Fruit fly (Drosophila melanogaster) whole organism, embryonic: Measurements from ENCODE around the gene tral.
A peak's percentile ranks its signal among the peaks of the same experiment; 100 is the strongest.

Source experiments
- ATbp ChIP-seq: fragments of 200-800 bp; sonication (Bioruptor generic); optimal IDR thresholded peaks from 2 replicates; lab custom pipeline; 2017; ENCODE audit warnings: missing biosample characterization, mild to moderate bottlenecking, missing genetic modification characterization, missing genetic modification reagents
- B-H2 ChIP-seq: fragments of 200-800 bp; sonication (Bioruptor generic); optimal IDR thresholded peaks from 2 replicates; lab custom pipeline; 2018; ENCODE audit warnings: missing biosample characterization, mild to moderate bottlenecking, missing genetic modification characterization
- CG10321 ChIP-seq: fragments of 200-800 bp; sonication (Bioruptor generic); IDR thresholded peaks from 2 replicates; pipeline ENCODE4 v1.3.6; 2022; ENCODE audit warnings: missing biosample characterization, missing genetic modification characterization
- CG11398 ChIP-seq: fragments of 200-800 bp; sonication (Bioruptor generic); optimal IDR thresholded peaks from 2 replicates; lab custom pipeline; 2016; ENCODE audit warnings: missing biosample characterization, missing genetic modification characterization
- CG13296 ChIP-seq: fragments of 200-800 bp; sonication (Bioruptor generic); optimal IDR thresholded peaks from 3 replicates; lab custom pipeline; 2018; ENCODE audit warnings: missing biosample characterization, mild to moderate bottlenecking, missing genetic modification characterization
- CG14667 ChIP-seq: fragments of 200-800 bp; sonication (Bioruptor generic); IDR thresholded peaks from 2 replicates; pipeline ENCODE4 v1.3.6; 2022; ENCODE audit warnings: missing biosample characterization, missing genetic modification characterization
- CG15073 ChIP-seq: fragments of 200-800 bp; sonication (Bioruptor generic); optimal IDR thresholded peaks from 2 replicates; lab custom pipeline; 2016; ENCODE audit warnings: missing biosample characterization, missing genetic modification characterization
- CG15269 ChIP-seq: fragments of 200-800 bp; sonication (Bioruptor generic); optimal IDR thresholded peaks from 2 replicates; lab custom pipeline; 2018; ENCODE audit warnings: missing biosample characterization, mild to moderate bottlenecking, missing genetic modification characterization, moderate library complexity
- CG34376 ChIP-seq: fragments of 200-800 bp; sonication (Bioruptor generic); optimal IDR thresholded peaks from 2 replicates; lab custom pipeline; 2018; ENCODE audit warnings: missing biosample characterization, mild to moderate bottlenecking, missing genetic modification characterization
- CG3726 ChIP-seq: fragments of 200-800 bp; sonication (Bioruptor generic); IDR thresholded peaks from 3 replicates; pipeline ENCODE4, ENCODE4 v1.3.6; 2022; ENCODE audit warnings: missing biosample characterization, missing genetic modification characterization
- CG4820 ChIP-seq: fragments of 200-800 bp; sonication (Bioruptor generic); optimal IDR thresholded peaks from 3 replicates; lab custom pipeline; 2016; ENCODE audit warnings: missing biosample characterization, missing genetic modification characterization
- CG6654 ChIP-seq: fragments of 200-800 bp; sonication (Bioruptor generic); optimal IDR thresholded peaks from 2 replicates; lab custom pipeline; 2017; ENCODE audit warnings: missing biosample characterization, mild to moderate bottlenecking, missing genetic modification characterization
- CG7745 ChIP-seq: fragments of 200-800 bp; sonication (Bioruptor generic); optimal IDR thresholded peaks from 2 replicates; lab custom pipeline; 2018; ENCODE audit warnings: missing biosample characterization, mild to moderate bottlenecking, missing genetic modification characterization, moderate library complexity
- CG9817 ChIP-seq: fragments of 200-800 bp; sonication (Bioruptor generic); optimal IDR thresholded peaks from 2 replicates; lab custom pipeline; 2018; ENCODE audit warnings: missing biosample characterization, mild to moderate bottlenecking, missing genetic modification characterization, moderate library complexity
- Dek ChIP-seq: fragments of 200-800 bp; sonication (Bioruptor generic); optimal IDR thresholded peaks from 3 replicates; lab custom pipeline; 2019; ENCODE audit warnings: missing biosample characterization, mild to moderate bottlenecking, missing genetic modification characterization, moderate library complexity
- Dip3 ChIP-seq: fragments of 200-800 bp; sonication (Bioruptor generic); optimal IDR thresholded peaks from 3 replicates; lab custom pipeline; 2016; ENCODE audit warnings: missing biosample characterization, missing genetic modification characterization
- Doc2 ChIP-seq: fragments of 200-800 bp; sonication (Bioruptor generic); IDR thresholded peaks from 2 replicates; pipeline ENCODE4 v1.3.6; 2022; ENCODE audit warnings: missing biosample characterization, missing genetic modification characterization
- H2.0 ChIP-seq: fragments of 200-800 bp; sonication (Bioruptor generic); IDR thresholded peaks from 2 replicates; pipeline ENCODE4 v1.3.6; 2022; ENCODE audit warnings: missing biosample characterization, missing genetic modification characterization
- HLH54F ChIP-seq: fragments of 200-800 bp; sonication (Bioruptor generic); optimal IDR thresholded peaks from 3 replicates; lab custom pipeline; 2016; ENCODE audit warnings: missing biosample characterization, missing genetic modification characterization
- Hr3 ChIP-seq: fragments of 200-800 bp; sonication (Bioruptor generic); optimal IDR thresholded peaks from 3 replicates; lab custom pipeline; 2016; ENCODE audit warnings: missing biosample characterization, missing genetic modification characterization
- Hsf ChIP-seq: fragments of 200-800 bp; sonication (Bioruptor generic); optimal IDR thresholded peaks from 3 replicates; lab custom pipeline; 2016; ENCODE audit warnings: missing biosample characterization, missing genetic modification characterization
- MBD-R2 ChIP-seq: fragments of 200-800 bp; sonication (Bioruptor generic); IDR thresholded peaks from 2 replicates; pipeline ENCODE4 v1.3.6; 2022; ENCODE audit warnings: missing biosample characterization, missing genetic modification characterization
- Meics ChIP-seq: fragments of 200-800 bp; sonication (Bioruptor generic); optimal IDR thresholded peaks from 2 replicates; lab custom pipeline; 2017; ENCODE audit warnings: missing biosample characterization, mild to moderate bottlenecking, missing genetic modification characterization
- NFAT ChIP-seq: fragments of 200-800 bp; sonication (Bioruptor generic); IDR thresholded peaks from 2 replicates; pipeline ENCODE4 v1.3.6; 2022; ENCODE audit warnings: missing biosample characterization, missing genetic modification characterization
- Optix ChIP-seq: fragments of 200-800 bp; sonication (Bioruptor generic); IDR thresholded peaks from 3 replicates; pipeline ENCODE4 v1.3.6; 2022; ENCODE audit warnings: missing biosample characterization, missing genetic modification characterization
- PHDP ChIP-seq: fragments of 200-800 bp; sonication (Bioruptor generic); optimal IDR thresholded peaks from 3 replicates; lab custom pipeline; 2018; ENCODE audit warnings: missing biosample characterization, mild to moderate bottlenecking, missing genetic modification characterization, moderate library complexity
- Six4 ChIP-seq: fragments of 200-800 bp; sonication (Bioruptor generic); optimal IDR thresholded peaks from 2 replicates; lab custom pipeline; 2016; ENCODE audit warnings: missing biosample characterization, missing genetic modification characterization
- ac ChIP-seq: fragments of 200-800 bp; sonication (Bioruptor generic); optimal IDR thresholded peaks from 3 replicates; lab custom pipeline; 2017; ENCODE audit warnings: missing biosample characterization, mild to moderate bottlenecking, missing genetic modification characterization
- ato ChIP-seq: fragments of 200-800 bp; sonication (Bioruptor generic); IDR thresholded peaks from 2 replicates; pipeline ENCODE4 v1.3.6; 2022; ENCODE audit warnings: missing biosample characterization, missing genetic modification characterization; ENCODE audit not compliant: partially characterized antibody
- cato ChIP-seq: fragments of 200-800 bp; sonication (Bioruptor generic); optimal IDR thresholded peaks from 2 replicates; lab custom pipeline; 2016; ENCODE audit warnings: missing biosample characterization, missing genetic modification characterization, borderline replicate concordance
- chm ChIP-seq: fragments of 200-800 bp; sonication (Bioruptor generic); IDR thresholded peaks from 2 replicates; pipeline ENCODE4 v1.3.6; 2022; ENCODE audit warnings: missing biosample characterization, missing genetic modification characterization
- corto ChIP-seq: fragments of 200-800 bp; sonication (Bioruptor generic); optimal IDR thresholded peaks from 2 replicates; lab custom pipeline; 2016; ENCODE audit warnings: missing biosample characterization, mild to moderate bottlenecking, missing genetic modification characterization, moderate library complexity
- crp ChIP-seq, 2 experiments: fragments of 200-800 bp; sonication (Bioruptor generic); optimal IDR thresholded peaks; 2 replicates in 1 of 2; 3 replicates in 1 of 2; lab custom pipeline; 2017; ENCODE audit warnings: missing biosample characterization in 2 of 2, missing genetic modification characterization in 2 of 2, mild to moderate bottlenecking in 1 of 2, moderate library complexity in 1 of 2
- cwo ChIP-seq: fragments of 200-800 bp; sonication (Bioruptor generic); optimal IDR thresholded peaks from 3 replicates; lab custom pipeline; 2017; ENCODE audit warnings: missing biosample characterization, missing genetic modification characterization, mild to moderate bottlenecking, moderate library complexity, missing genetic modification reagents
- dimm ChIP-seq: fragments of 200-800 bp; sonication (Bioruptor generic); IDR thresholded peaks from 2 replicates; pipeline ENCODE4 v1.3.6; 2022; ENCODE audit warnings: missing biosample characterization, missing genetic modification characterization
- ems ChIP-seq: fragments of 200-800 bp; sonication (Bioruptor generic); optimal IDR thresholded peaks from 3 replicates; lab custom pipeline; 2016; ENCODE audit warnings: missing biosample characterization, missing genetic modification characterization
- esg ChIP-seq: fragments of 200-800 bp; sonication (Bioruptor generic); conservative IDR thresholded peaks from 2 replicates; pipeline ENCODE4 v1.3.6; 2022; ENCODE audit warnings: missing biosample characterization, missing genetic modification characterization
- gro ChIP-seq: fragments of 200-800 bp; sonication (Bioruptor generic); optimal IDR thresholded peaks from 2 replicates; lab custom pipeline; 2016; ENCODE audit warnings: missing biosample characterization, missing genetic modification characterization
- ind ChIP-seq: fragments of 200-800 bp; sonication (Bioruptor generic); optimal IDR thresholded peaks from 3 replicates; lab custom pipeline; 2016; ENCODE audit warnings: missing biosample characterization, missing genetic modification characterization
- jumu ChIP-seq: fragments of 200-800 bp; sonication (Bioruptor generic); optimal IDR thresholded peaks from 3 replicates; lab custom pipeline; 2016; ENCODE audit warnings: missing biosample characterization, missing genetic modification characterization
- kni ChIP-seq: fragments of 200-800 bp; sonication (Bioruptor generic); optimal IDR thresholded peaks from 3 replicates; lab custom pipeline; 2017; ENCODE audit warnings: mild to moderate bottlenecking, missing biosample characterization, missing genetic modification reagents, missing genetic modification characterization
- nmo ChIP-seq: fragments of 200-800 bp; sonication (Bioruptor generic); optimal IDR thresholded peaks from 2 replicates; lab custom pipeline; 2018; ENCODE audit warnings: missing biosample characterization, mild to moderate bottlenecking, missing genetic modification characterization, moderate library complexity
- otp ChIP-seq: fragments of 200-800 bp; sonication (Bioruptor generic); IDR thresholded peaks from 3 replicates; pipeline ENCODE4, ENCODE4 v1.3.6; 2022; ENCODE audit warnings: missing biosample characterization, missing genetic modification characterization
- sima ChIP-seq: fragments of 200-800 bp; sonication (Bioruptor generic); optimal IDR thresholded peaks from 2 replicates; lab custom pipeline; 2016; ENCODE audit warnings: missing biosample characterization, missing genetic modification characterization
- tio ChIP-seq: fragments of 200-800 bp; sonication (Bioruptor generic); optimal IDR thresholded peaks from 2 replicates; lab custom pipeline; 2017; ENCODE audit warnings: missing biosample characterization, missing genetic modification characterization, inconsistent platforms
- trem ChIP-seq: fragments of 200-800 bp; optimal IDR thresholded peaks from 3 replicates; lab custom pipeline; 2019; ENCODE audit warnings: missing biosample characterization, mild to moderate bottlenecking, missing genetic modification characterization, moderate library complexity
- tup ChIP-seq: fragments of 200-800 bp; sonication (Bioruptor generic); optimal IDR thresholded peaks from 2 replicates; lab custom pipeline; 2016; ENCODE audit warnings: missing biosample characterization, mild to moderate bottlenecking, missing genetic modification characterization, moderate library complexity
- unpg ChIP-seq: fragments of 200-800 bp; sonication (Bioruptor generic); optimal IDR thresholded peaks from 3 replicates; lab custom pipeline; 2018; ENCODE audit warnings: missing biosample characterization, mild to moderate bottlenecking, missing genetic modification characterization, moderate library complexity
- wek ChIP-seq: fragments of 200-800 bp; sonication (Bioruptor generic); optimal IDR thresholded peaks from 3 replicates; lab custom pipeline; 2018; ENCODE audit warnings: missing biosample characterization, mild to moderate bottlenecking, missing genetic modification characterization, moderate library complexity
- yki ChIP-seq: fragments of >200 bp; optimal IDR thresholded peaks from 3 replicates; lab custom pipeline; 2018

tral gene

dm6 chr3L:12529431-12530007 is 14.7 kb downstream of the tral start (continued):
- TF ChIP-seq Dek (tag; lab: Kevin White, UChicago) (no peak), ATbp (GFP tag; lab: Kevin White, UChicago) (peak; percentile 40), CG13296 (GFP tag; lab: Kevin White, UChicago) (peak; percentile 1), CG15073 (no peak), ac (GFP tag; lab: Kevin White, UChicago) (no peak), cato (GFP tag; lab: Kevin White, UChicago) (no peak), Optix (0 out of 3 replicates have a peak, but pooled peaks have one; percentile 17), HLH54F (GFP tag; lab: Kevin White, UChicago) (no peak), ems (GFP tag; lab: Kevin White, UChicago) (no peak), Doc2 (no peak), corto (peak; percentile 62), sima (no peak), Hr3 (GFP tag; lab: Kevin White, UChicago) (peak; percentile 10), CG4820 (peak; percentile 18), H2.0 (GFP tag; lab: Robert Waterston, UW) (0 out of 2 replicates have a peak, but pooled peaks have one; percentile 25), gro (GFP tag; lab: Kevin White, UChicago) (no peak), unpg (GFP tag; lab: Kevin White, UChicago) (peak; percentile 66), chm (GFP tag; lab: Robert Waterston, UW) (peak; percentile 54; the same call in 1 of the 2 replicates), tup (GFP tag; lab: Kevin White, UChicago) (no peak), Dip3 (GFP tag; lab: Kevin White, UChicago) (peak; percentile 16), CG9817 (tag; lab: Kevin White, UChicago) (no peak), CG6654 (GFP tag; lab: Kevin White, UChicago) (peak; percentile 15), CG3726 (GFP tag; lab: Robert Waterston, UW) (peak; percentile 35; the same call in 1 of the 3 replicates), otp (GFP tag; lab: Robert Waterston, UW) (0 out of 3 replicates have a peak, but pooled peaks have one; percentile 43), esg (GFP tag; lab: Robert Waterston, UW) (peak; percentile 46), kni (GFP tag; lab: Kevin White, UChicago) (no peak), nmo (GFP tag; lab: Kevin White, UChicago) (peak; percentile 42), dimm (GFP tag; lab: Robert Waterston, UW) (no peak), MBD-R2 (GFP tag; lab: Robert Waterston, UW) (no peak), Six4 (peak; percentile 22), B-H2 (GFP tag; lab: Kevin White, UChicago) (no peak), CG14667 (GFP tag; lab: Robert Waterston, UW) (peak; percentile 41; the same call in 1 of the 2 replicates), crp (GFP tag; optimal IDR thresholded peaks at IDR 0.05; lab: Kevin White, UChicago) (no peak), Hsf (GFP tag; lab: Kevin White, UChicago) (peak; percentile 43), Meics (GFP tag; lab: Kevin White, UChicago) (peak; percentile 40), NFAT (GFP tag; lab: Robert Waterston, UW) (no peak), PHDP (tag; lab: Kevin White, UChicago) (peak; percentile 48), cwo (GFP tag; lab: Kevin White, UChicago) (no peak), CG15269 (tag; lab: Kevin White, UChicago) (peak; percentile 46), CG11398 (GFP tag; lab: Kevin White, UChicago) (no peak), jumu (GFP tag; lab: Kevin White, UChicago) (no peak), wek (no peak), CG10321 (GFP tag; lab: Robert Waterston, UW) (0 out of 2 replicates have a peak, but pooled peaks have one; percentile 11), CG7745 (tag; lab: Kevin White, UChicago) (no peak), CG34376 (GFP tag; lab: Kevin White, UChicago) (no peak), ato (GFP tag; lab: Robert Waterston, UW) (no peak), yki (no peak), tio (no peak), trem (tag; lab: Kevin White, UChicago) (peak; percentile 8), ind (GFP tag; lab: Kevin White, UChicago) (peak; percentile 39)
